Fruit fly (Drosophila melanogaster) whole organism: ENCODE results near the gene Pi4KIIalpha.

Experiments used
- CG8478 ChIP-seq: fragments of >200 bp; optimal IDR thresholded peaks from 2 replicates; lab custom pipeline; 2018; ENCODE audit warnings: inconsistent platforms
- Dll ChIP-seq: fragments of >200 bp; optimal IDR thresholded peaks from 2 replicates; lab custom pipeline; 2017
- pan ChIP-seq: fragments of >200 bp; optimal IDR thresholded peaks from 2 replicates; lab custom pipeline; 2017
- psq ChIP-seq: fragments of >200 bp; optimal IDR thresholded peaks from 2 replicates; lab custom pipeline; 2017
- usp ChIP-seq: fragments of >200 bp; optimal IDR thresholded peaks from 2 replicates; lab custom pipeline; 2017; ENCODE audit warnings: missing biosample characterization, missing genetic modification characterization, mixed read lengths

DNA sequence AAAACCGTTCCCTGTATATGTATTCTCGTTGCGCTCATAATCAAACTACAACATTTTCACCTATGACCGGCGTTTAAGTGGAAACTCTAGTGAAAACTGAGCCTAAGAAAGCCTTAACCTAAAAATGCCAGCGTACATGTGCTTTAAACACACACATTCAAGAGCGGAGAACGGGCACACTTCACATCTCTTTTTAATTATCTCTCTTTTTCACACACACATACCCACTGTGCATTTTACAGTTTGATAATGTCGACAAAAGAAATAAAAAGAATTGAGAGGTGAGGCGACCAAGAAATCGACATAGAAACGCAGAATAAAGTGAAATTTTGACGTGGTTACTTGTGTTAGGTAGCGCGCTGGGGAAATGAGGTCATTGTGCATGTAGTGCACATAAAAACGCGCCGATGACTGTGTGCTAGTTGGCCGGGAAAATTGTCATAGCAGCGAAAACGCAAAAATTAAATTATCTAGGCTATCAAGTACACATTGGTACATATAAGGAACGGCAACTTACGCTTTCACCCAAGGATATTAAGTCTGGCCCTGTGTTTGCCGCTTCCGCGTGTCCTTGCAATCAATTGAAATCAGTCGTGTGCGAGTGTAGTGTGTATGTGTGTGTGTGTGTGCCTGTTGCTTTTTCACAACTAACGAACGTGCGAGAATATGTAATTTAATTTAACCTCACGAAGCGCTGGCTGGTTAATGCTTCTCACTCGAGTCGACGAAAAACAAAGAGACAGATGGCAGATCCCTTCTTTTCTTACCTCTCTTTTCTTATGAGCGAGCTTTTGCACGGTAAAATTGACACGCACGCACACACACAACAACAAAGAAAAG, 36.3 kb upstream of the Pi4KIIalpha start:
- TF ChIP-seq pan (lab: Kevin White, UChicago) (no peak), CG8478 (lab: Kevin White, UChicago) (no peak), usp (GFP tag; lab: Kevin White, UChicago) (no peak), psq (lab: Kevin White, UChicago) (no peak), Dll (lab: Kevin White, UChicago) (no peak)
